Fruit fly (Drosophila melanogaster) whole organism: ENCODE results near the gene feo.

Experiments
- EcR ChIP-seq, 2 experiments: fragments of >200 bp; optimal IDR thresholded peaks; 2 replicates each; lab custom pipeline; 2017; ENCODE audit warnings: missing biosample characterization in 2 of 2, missing genetic modification characterization in 2 of 2, missing genetic modification reagents in 2 of 2
- pan ChIP-seq: fragments of >200 bp; optimal IDR thresholded peaks from 2 replicates; lab custom pipeline; 2017
- psq ChIP-seq: fragments of >200 bp; optimal IDR thresholded peaks from 2 replicates; lab custom pipeline; 2017
- usp ChIP-seq: fragments of >200 bp; optimal IDR thresholded peaks from 2 replicates; lab custom pipeline; 2017; ENCODE audit warnings: missing biosample characterization, missing genetic modification characterization, mixed read lengths

dm6 chrX:10854686-10855085 is at the start of gene feo:
- TF ChIP-seq pan (lab: Kevin White, UChicago): no peak
- TF ChIP-seq usp (GFP tag; lab: Kevin White, UChicago): no peak
- TF ChIP-seq psq (lab: Kevin White, UChicago): no peak
- no peak for TF ChIP-seq EcR (GFP tag; optimal IDR thresholded peaks at IDR 0.05; lab: Kevin White, UChicago)
